Worm (Caenorhabditis elegans): ENCODE results near the gene nlp-49.

nlp-49 gene

ce11 chrX:5904603-5905081 lies at the start of gene nlp-49:
Gene nlp-49 (plus strand): TSS chrX:5904653.
- TF ChIP-seq gmeb-1 (tag; optimal IDR thresholded peaks at IDR 0.05): no peak
- TF ChIP-seq ztf-1 (GFP tag; conservative IDR thresholded peaks at IDR 0.05): no peak
- no peak for TF ChIP-seq elt-1 (tag; optimal IDR thresholded peaks at IDR 0.05)
- TF ChIP-seq lin-13 (GFP tag; optimal IDR thresholded peaks at IDR 0.05): no peak
- no peak for TF ChIP-seq unc-55 (GFP tag; optimal IDR thresholded peaks at IDR 0.05)
- TF ChIP-seq Y55F3AM.14 (GFP tag; optimal IDR thresholded peaks at IDR 0.05): no peak
- TF ChIP-seq mdl-1 (tag; optimal IDR thresholded peaks at IDR 0.05): no peak
- no peak for TF ChIP-seq aly-2 (tag; optimal IDR thresholded peaks at IDR 0.05)
- TF ChIP-seq peb-1 (tag; optimal IDR thresholded peaks at IDR 0.05): no peak
- no peak for TF ChIP-seq ztf-4 (tag; optimal IDR thresholded peaks at IDR 0.05)
- no peak for TF ChIP-seq nhr-6 (tag; optimal IDR thresholded peaks at IDR 0.05)
- TF ChIP-seq R02D3.7 (tag; optimal IDR thresholded peaks at IDR 0.05): no peak
- TF ChIP-seq nhr-23 (tag; optimal IDR thresholded peaks at IDR 0.05): no peak
- no peak for TF ChIP-seq C34F6.9 (tag; optimal IDR thresholded peaks at IDR 0.05)
- no peak for TF ChIP-seq alr-1 (tag; optimal IDR thresholded peaks at IDR 0.05)
- no peak for TF ChIP-seq nhr-25 (tag; optimal IDR thresholded peaks at IDR 0.05)

ce11 chrX:5859161-5859560 lies 45.3 kb upstream of the nlp-49 start:
- TF ChIP-seq lin-11 (tag; optimal IDR thresholded peaks at IDR 0.05) (no peak), R02D3.7 (tag; optimal IDR thresholded peaks at IDR 0.05) (no peak), crh-2 (tag; optimal IDR thresholded peaks at IDR 0.05) (no peak), nhr-6 (tag; optimal IDR thresholded peaks at IDR 0.05) (no peak), skn-1 (tag; optimal IDR thresholded peaks at IDR 0.05) (no peak), sem-4 (tag; optimal IDR thresholded peaks at IDR 0.05) (no peak), nhr-10 (tag; optimal IDR thresholded peaks at IDR 0.05) (no peak), mdl-1 (tag; optimal IDR thresholded peaks at IDR 0.05) (no peak), ztf-4 (tag; optimal IDR thresholded peaks at IDR 0.05) (no peak), alr-1 (tag; optimal IDR thresholded peaks at IDR 0.05) (no peak), lin-39 (tag; optimal IDR thresholded peaks at IDR 0.05) (no peak), ceh-16 (tag; optimal IDR thresholded peaks at IDR 0.05) (no peak), blmp-1 (tag; optimal IDR thresholded peaks at IDR 0.05; ENCODE audit: insufficient read depth) (no peak), dmd-4 (tag; optimal IDR thresholded peaks at IDR 0.05) (no peak), lsy-2 (tag; optimal IDR thresholded peaks at IDR 0.05) (no peak), F13H6.1 (tag; optimal IDR thresholded peaks at IDR 0.05) (no peak), snpc-4 (tag; optimal IDR thresholded peaks at IDR 0.05) (no peak), nhr-25 (tag; optimal IDR thresholded peaks at IDR 0.05) (no peak)

ce11 chrX:5862408-5862807 lies 42.0 kb upstream of the nlp-49 start, which contains the start of gene ctbp-1:
Gene ctbp-1 (plus strand): TSS chrX:5862708.
- TF ChIP-seq peb-1 (tag; optimal IDR thresholded peaks at IDR 0.05): no peak
- no peak for TF ChIP-seq C34F6.9 (tag; optimal IDR thresholded peaks at IDR 0.05)
- no peak for TF ChIP-seq F13H6.1 (tag; optimal IDR thresholded peaks at IDR 0.05)
- TF ChIP-seq mbf-1 (tag; optimal IDR thresholded peaks at IDR 0.05): no peak
- TF ChIP-seq ztf-1 (GFP tag; conservative IDR thresholded peaks at IDR 0.05): no peak
- no peak for TF ChIP-seq sma-3 (GFP tag; optimal IDR thresholded peaks at IDR 0.05)
- no peak for TF ChIP-seq ama-1 (optimal IDR thresholded peaks at IDR 0.05)
- no peak for TF ChIP-seq sma-9 (GFP tag; optimal IDR thresholded peaks at IDR 0.05)
- no peak for TF ChIP-seq sma-9 (tag; optimal IDR thresholded peaks at IDR 0.05)
- TF ChIP-seq nhr-12 (tag; optimal IDR thresholded peaks at IDR 0.05): no peak
- no peak for TF ChIP-seq unc-55 (GFP tag; optimal IDR thresholded peaks at IDR 0.05)
- no peak for TF ChIP-seq ceh-82 (tag; optimal IDR thresholded peaks at IDR 0.05)
- TF ChIP-seq unc-62 (GFP tag; optimal IDR thresholded peaks at IDR 0.05): no peak
- no peak for TF ChIP-seq aly-2 (tag; optimal IDR thresholded peaks at IDR 0.05)
- TF ChIP-seq unc-39 (tag; optimal IDR thresholded peaks at IDR 0.05): no peak
- TF ChIP-seq ZK546.5 (tag; optimal IDR thresholded peaks at IDR 0.05): no peak
- TF ChIP-seq zag-1 (tag; optimal IDR thresholded peaks at IDR 0.05): no peak
- no peak for TF ChIP-seq elt-1 (tag; optimal IDR thresholded peaks at IDR 0.05)
- TF ChIP-seq nhr-77 (tag; optimal IDR thresholded peaks at IDR 0.05): no peak
- TF ChIP-seq elt-3 (tag; optimal IDR thresholded peaks at IDR 0.05): no peak
- no peak for TF ChIP-seq ztf-11 (tag; optimal IDR thresholded peaks at IDR 0.05)
